Worm (Caenorhabditis elegans) whole organism, L2 larva: ENCODE measurements around the gene nos-3.
A peak's percentile ranks its signal among the peaks of the same experiment; 100 is the strongest.

Source experiments
- R02D3.7 ChIP-seq: fragments of 150-350 bp; optimal IDR thresholded peaks from 2 replicates; lab custom pipeline; 2014; ENCODE audit warnings: missing biosample characterization, missing genetic modification characterization
- ama-1 ChIP-seq: fragments of 150-350 bp; optimal IDR thresholded peaks from 2 replicates; lab custom pipeline; 2018; ENCODE audit warnings: inconsistent platforms
- egl-27 ChIP-seq: sonication (generic microtip); optimal IDR thresholded peaks from 3 replicates; lab custom pipeline; 2017; ENCODE audit warnings: missing biosample characterization, missing genetic modification reagents, missing genetic modification characterization
- lin-39 ChIP-seq: fragments of 150-350 bp; optimal IDR thresholded peaks from 2 replicates; lab custom pipeline; 2014; ENCODE audit warnings: missing biosample characterization, missing genetic modification reagents, missing genetic modification characterization
- lsy-2 ChIP-seq, 2 experiments: fragments of 150-350 bp in 1 of 2; sonication (generic microtip) in 1 of 2; optimal IDR thresholded peaks; 2 replicates each; lab custom pipeline; 2014 to 2017; ENCODE audit warnings: missing biosample characterization in 2 of 2, missing genetic modification characterization in 2 of 2
- mab-5 ChIP-seq: fragments of 150-350 bp; optimal IDR thresholded peaks from 2 replicates; lab custom pipeline; 2014; ENCODE audit warnings: missing biosample characterization, missing genetic modification characterization
- mdl-1 ChIP-seq, 2 experiments: fragments of 150-350 bp in 1 of 2; sonication (generic microtip) in 1 of 2; optimal IDR thresholded peaks; 2 replicates each; lab custom pipeline; 2017; ENCODE audit warnings: missing biosample characterization in 2 of 2, missing genetic modification characterization in 2 of 2
- nhr-237 ChIP-seq: fragments of 150-350 bp; optimal IDR thresholded peaks from 2 replicates; lab custom pipeline; 2014; ENCODE audit warnings: missing biosample characterization, missing genetic modification characterization
- snpc-4 ChIP-seq: fragments of 150-350 bp; optimal IDR thresholded peaks from 2 replicates; lab custom pipeline; 2014; ENCODE audit warnings: missing biosample characterization, missing genetic modification characterization
- ztf-4 ChIP-seq: fragments of 150-350 bp; optimal IDR thresholded peaks from 2 replicates; lab custom pipeline; 2014; ENCODE audit warnings: missing biosample characterization, missing genetic modification characterization

ce11 chrII:9769797-9770520 lies 23.8 kb downstream of the nos-3 start, which contains the start of gene aqp-10:
- no peak for TF ChIP-seq R02D3.7 (tag; lab: Kevin White, UChicago)
- no peak for TF ChIP-seq nhr-237 (tag; lab: Kevin White, UChicago)
- no peak for TF ChIP-seq egl-27 (tag; lab: Kevin White, UChicago)
- no peak for TF ChIP-seq mdl-1 (tag; optimal IDR thresholded peaks at IDR 0.05; lab: Kevin White, UChicago)
- no peak for TF ChIP-seq snpc-4 (tag; lab: Kevin White, UChicago)
- no peak for TF ChIP-seq ztf-4 (tag; lab: Kevin White, UChicago)
- no peak for TF ChIP-seq lin-39 (tag; lab: Kevin White, UChicago)
- peak; percentile 45 to 76 for TF ChIP-seq lsy-2 (tag; optimal IDR thresholded peaks at IDR 0.05; lab: Kevin White, UChicago)
- TF ChIP-seq mab-5 (tag; lab: Kevin White, UChicago): no peak
- TF ChIP-seq ama-1 (lab: Kevin White, UChicago): no peak
